Worm (Caenorhabditis elegans) whole organism, late embryonic: ENCODE measurements around the gene ndab-1.

Source experiments
- K02D7.2 ChIP-seq: sonication (generic microtip); optimal IDR thresholded peaks from 2 replicates; lab custom pipeline; 2017; ENCODE audit warnings: mild to moderate bottlenecking, missing genetic modification characterization, missing compliant biosample characterization
- K09A11.1 ChIP-seq: sonication (generic microtip); optimal IDR thresholded peaks from 2 replicates; lab custom pipeline; 2017; ENCODE audit warnings: antibody characterized with exemption, mild to moderate bottlenecking, missing genetic modification characterization, missing compliant biosample characterization; ENCODE audit not compliant: insufficient read depth
- Y22D7AL.16 ChIP-seq: sonication (generic microtip); optimal IDR thresholded peaks from 2 replicates; lab custom pipeline; 2016; ENCODE audit warnings: missing genetic modification characterization, missing compliant biosample characterization
- ceh-30 ChIP-seq: fragments of 150-350 bp; optimal IDR thresholded peaks from 2 replicates; lab custom pipeline; 2014; ENCODE audit warnings: missing biosample characterization, missing genetic modification characterization
- dmd-4 ChIP-seq: sonication (generic microtip); optimal IDR thresholded peaks from 2 replicates; lab custom pipeline; 2016; ENCODE audit warnings: borderline replicate concordance, missing genetic modification characterization, missing compliant biosample characterization
- dve-1 ChIP-seq: sonication (generic microtip); optimal IDR thresholded peaks from 2 replicates; lab custom pipeline; 2017; ENCODE audit warnings: antibody characterized with exemption, mild to moderate bottlenecking, missing genetic modification characterization, missing compliant biosample characterization
- ets-4 ChIP-seq: sonication (generic microtip); optimal IDR thresholded peaks from 2 replicates; lab custom pipeline; 2016; ENCODE audit warnings: missing genetic modification characterization, missing compliant biosample characterization
- fax-1 ChIP-seq: sonication (generic microtip); optimal IDR thresholded peaks from 2 replicates; lab custom pipeline; 2016; ENCODE audit warnings: missing genotype, missing genetic modification characterization, missing compliant biosample characterization
- fkh-6 ChIP-seq: sonication (generic microtip); optimal IDR thresholded peaks from 2 replicates; lab custom pipeline; 2016; ENCODE audit warnings: missing genetic modification characterization, missing compliant biosample characterization
- hlh-13 ChIP-seq: fragments of 200-800 bp; sonication (Bioruptor generic); optimal IDR thresholded peaks from 2 replicates; lab custom pipeline; 2018; ENCODE audit warnings: mild to moderate bottlenecking, missing genetic modification characterization, missing compliant biosample characterization
- hlh-30 ChIP-seq: sonication (generic microtip); optimal IDR thresholded peaks from 2 replicates; lab custom pipeline; 2017; ENCODE audit warnings: antibody characterized with exemption, missing genetic modification characterization, missing compliant biosample characterization; ENCODE audit not compliant: insufficient read depth
- hlh-6 ChIP-seq: sonication (generic microtip); optimal IDR thresholded peaks from 2 replicates; lab custom pipeline; 2016; ENCODE audit warnings: missing genotype, missing genetic modification characterization, missing compliant biosample characterization
- lim-6 ChIP-seq: sonication (generic microtip); optimal IDR thresholded peaks from 2 replicates; lab custom pipeline; 2016; ENCODE audit warnings: missing genetic modification characterization, missing compliant biosample characterization
- madf-2 ChIP-seq: sonication (generic microtip); optimal IDR thresholded peaks from 2 replicates; lab custom pipeline; 2017; ENCODE audit warnings: missing genetic modification characterization, missing compliant biosample characterization
- mec-3 ChIP-seq: sonication (generic microtip); optimal IDR thresholded peaks from 2 replicates; lab custom pipeline; 2016; ENCODE audit warnings: borderline replicate concordance, missing genetic modification characterization, missing compliant biosample characterization
- nfya-1 ChIP-seq: sonication (generic microtip); optimal IDR thresholded peaks from 2 replicates; lab custom pipeline; 2017; ENCODE audit warnings: missing genetic modification characterization, mild to moderate bottlenecking, missing compliant biosample characterization, antibody characterized with exemption, moderate library complexity
- pat-9 ChIP-seq: fragments of 200-800 bp; sonication (Bioruptor generic); optimal IDR thresholded peaks from 2 replicates; lab custom pipeline; 2018; ENCODE audit warnings: mild to moderate bottlenecking, missing genetic modification characterization, moderate library complexity, missing compliant biosample characterization
- pax-1 ChIP-seq: fragments of 150-350 bp; optimal IDR thresholded peaks from 2 replicates; lab custom pipeline; 2014; ENCODE audit warnings: missing biosample characterization, missing genetic modification characterization
- pha-4 ChIP-seq: fragments of 150-350 bp; optimal IDR thresholded peaks from 2 replicates; lab custom pipeline; 2018; ENCODE audit warnings: missing biosample characterization, missing genetic modification reagents, missing genetic modification characterization
- pqm-1 ChIP-seq: sonication (generic microtip); optimal IDR thresholded peaks from 2 replicates; lab custom pipeline; 2016; ENCODE audit warnings: missing genetic modification characterization, missing compliant biosample characterization
- pros-1 ChIP-seq: fragments of 150-350 bp; optimal IDR thresholded peaks from 2 replicates; lab custom pipeline; 2014; ENCODE audit warnings: missing biosample characterization, missing genetic modification reagents, missing genetic modification characterization
- ref-2 ChIP-seq: sonication (generic microtip); optimal IDR thresholded peaks from 2 replicates; lab custom pipeline; 2016; ENCODE audit warnings: missing genetic modification characterization, missing compliant biosample characterization
- rnt-1 ChIP-seq: sonication (generic microtip); optimal IDR thresholded peaks from 2 replicates; lab custom pipeline; 2016; ENCODE audit warnings: missing genetic modification characterization, missing compliant biosample characterization
- sdc-2 ChIP-seq: sonication (generic microtip); optimal IDR thresholded peaks from 2 replicates; lab custom pipeline; 2016; ENCODE audit warnings: missing genotype, missing genetic modification characterization, missing compliant biosample characterization
- sox-4 ChIP-seq: sonication (generic microtip); optimal IDR thresholded peaks from 2 replicates; lab custom pipeline; 2017; ENCODE audit warnings: mild to moderate bottlenecking, missing genetic modification characterization, inconsistent platforms, missing compliant biosample characterization
- syd-9 ChIP-seq: sonication (generic microtip); optimal IDR thresholded peaks from 2 replicates; lab custom pipeline; 2016; ENCODE audit warnings: mild to moderate bottlenecking, missing genetic modification characterization, moderate library complexity, missing compliant biosample characterization
- tbx-2 ChIP-seq: sonication (generic microtip); optimal IDR thresholded peaks from 2 replicates; lab custom pipeline; 2016; ENCODE audit warnings: missing genetic modification characterization, missing compliant biosample characterization
- tbx-7 ChIP-seq: sonication (generic microtip); optimal IDR thresholded peaks from 2 replicates; lab custom pipeline; 2016; ENCODE audit warnings: missing genotype, missing genetic modification characterization, missing compliant biosample characterization
- ttx-3 ChIP-seq: sonication (generic microtip); optimal IDR thresholded peaks from 2 replicates; lab custom pipeline; 2016; ENCODE audit warnings: missing genetic modification reagents, missing genetic modification characterization, missing compliant biosample characterization
- unc-42 ChIP-seq: sonication (generic microtip); optimal IDR thresholded peaks from 2 replicates; lab custom pipeline; 2016; ENCODE audit warnings: missing genotype, missing genetic modification characterization, missing compliant biosample characterization

The ndab-1 gene

DNA sequence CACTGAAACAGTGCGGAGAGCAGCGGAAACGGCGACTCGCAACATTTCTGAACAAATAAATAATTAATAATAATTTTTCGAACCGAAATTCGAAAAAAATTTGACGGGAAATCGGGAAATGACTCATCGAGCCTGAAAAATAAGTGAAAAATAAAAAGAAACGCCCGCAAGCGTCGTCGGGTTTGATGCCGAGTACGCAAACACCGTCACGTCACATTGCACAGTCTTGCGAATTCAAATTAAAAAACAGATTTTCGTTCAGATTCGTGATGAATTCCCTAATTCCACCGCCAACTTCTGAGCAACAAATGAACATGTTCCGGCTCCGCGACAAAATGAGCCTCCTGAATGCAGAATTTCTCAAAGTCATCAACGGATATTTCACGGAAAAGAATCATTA, at the start of gene ndab-1, which contains the start of gene npp-16:
ndab-1 (minus strand) TSS at position 47 of the 400 bp plus-strand sequence.
npp-16 (plus strand) TSS at position 263 of the 400 bp plus-strand sequence.
- TF ChIP-seq fax-1 (tag; lab: Kevin White, UChicago) (no peak), pha-4 (tag; lab: Kevin White, UChicago) (no peak), K02D7.2 (peak; percentile 14), ref-2 (tag; lab: Kevin White, UChicago) (peak; percentile 8), nfya-1 (tag; lab: Kevin White, UChicago) (peak; percentile 17), tbx-2 (no peak), rnt-1 (tag; lab: Kevin White, UChicago) (no peak), lim-6 (tag; lab: Kevin White, UChicago) (no peak), hlh-6 (no peak)

DNA sequence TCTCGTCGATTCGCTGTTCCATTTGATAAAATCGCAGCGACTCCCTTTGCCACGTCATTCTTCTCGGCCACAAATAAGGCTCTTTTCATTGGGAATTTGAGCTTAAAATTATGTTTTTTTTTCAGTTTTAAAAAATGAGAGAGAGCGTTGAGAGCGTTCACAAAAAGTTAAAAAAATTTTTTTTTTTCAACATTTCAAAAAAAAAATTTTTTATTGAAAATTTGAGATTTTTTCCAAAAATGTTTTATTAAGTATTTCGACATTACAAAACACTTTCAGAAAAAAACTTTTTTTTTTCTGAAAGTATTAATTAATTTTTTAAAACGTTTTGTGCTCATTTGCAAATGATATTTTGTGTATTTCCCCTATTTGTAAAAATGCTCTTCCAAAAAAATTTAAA, 44.6 kb upstream of the ndab-1 start, which contains the start of gene top-3:
top-3 (minus strand) TSS at position 101 of the 400 bp plus-strand sequence.
- no peak for TF ChIP-seq pax-1 (tag; lab: Kevin White, UChicago)
- no peak for TF ChIP-seq tbx-7 (tag; lab: Kevin White, UChicago)
- no peak for TF ChIP-seq K09A11.1
- TF ChIP-seq fax-1 (tag; lab: Kevin White, UChicago) = no peak

DNA sequence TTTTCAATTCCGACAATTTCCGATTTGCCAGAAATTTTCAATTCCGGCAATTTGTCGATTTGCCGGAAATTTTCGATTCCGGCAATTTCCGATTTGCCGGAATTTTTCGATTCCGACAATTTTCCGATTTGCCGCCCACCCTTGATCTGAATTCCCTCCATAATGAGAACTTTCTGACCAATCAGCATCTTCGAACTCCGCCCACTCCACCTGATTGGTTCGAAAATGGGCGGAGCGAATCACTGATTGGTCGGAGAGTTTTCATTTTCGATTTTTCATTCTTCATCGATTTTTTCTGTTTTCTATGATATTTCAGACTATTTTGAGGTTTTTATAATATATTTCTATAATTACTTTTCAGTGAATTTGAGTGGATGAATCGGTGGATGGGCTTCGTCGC, 38.6 kb upstream of the ndab-1 start:
- TF ChIP-seq pqm-1 (tag; lab: Kevin White, UChicago) (no peak), nfya-1 (tag; lab: Kevin White, UChicago) (peak; percentile 80)

ce11 chrIII:11951111-11951510, 35.6 kb upstream of the ndab-1 start:
- no peak for TF ChIP-seq ttx-3 (tag; lab: Kevin White, UChicago)
- no peak for TF ChIP-seq pros-1 (tag; lab: Kevin White, UChicago)
- no peak for TF ChIP-seq dmd-4 (tag; lab: Kevin White, UChicago)
- TF ChIP-seq rnt-1 (tag; lab: Kevin White, UChicago) = no peak
- TF ChIP-seq mec-3 (tag; lab: Kevin White, UChicago) = no peak

- TF ChIP-seq fkh-6 (tag; lab: Kevin White, UChicago) (no peak), sdc-2 (tag; lab: Kevin White, UChicago) (no peak), hlh-6 (no peak), unc-42 (tag; lab: Kevin White, UChicago) (no peak), sox-4 (tag; lab: Kevin White, UChicago) (no peak), ttx-3 (tag; lab: Kevin White, UChicago) (no peak), dve-1 (no peak), lim-6 (tag; lab: Kevin White, UChicago) (no peak), hlh-13 (GFP tag; lab: Kevin White, UChicago) (no peak), madf-2 (tag; lab: Kevin White, UChicago) (no peak), hlh-30 (tag; lab: Kevin White, UChicago) (no peak), Y22D7AL.16 (no peak), pros-1 (tag; lab: Kevin White, UChicago) (no peak), ets-4 (tag; lab: Kevin White, UChicago) (no peak), pqm-1 (tag; lab: Kevin White, UChicago) (no peak), syd-9 (tag; lab: Kevin White, UChicago) (no peak), ceh-30 (tag; lab: Kevin White, UChicago) (no peak)
These were observed 33.9 kb upstream of the ndab-1 start for ce11 chrIII:11949276-11949879.

ce11 chrIII:11948437-11948836, 32.9 kb upstream of the ndab-1 start:
- no peak for TF ChIP-seq pax-1 (tag; lab: Kevin White, UChicago)
- TF ChIP-seq pat-9 (tag; lab: Kevin White, UChicago) = no peak
- no peak for TF ChIP-seq dmd-4 (tag; lab: Kevin White, UChicago)
- TF ChIP-seq, all 69 proteins: peak for 0
